Fruit fly (Drosophila melanogaster) whole organism, wandering third instar larva: ENCODE measurements around the gene Inx3.

Experiments
- Abd-B ChIP-seq: fragments of >200 bp; optimal IDR thresholded peaks from 2 replicates; lab custom pipeline; 2017; ENCODE audit warnings: missing biosample characterization, missing genetic modification characterization
- CG32264 ChIP-seq: fragments of 200-800 bp; sonication (Bioruptor generic); optimal IDR thresholded peaks from 2 replicates; lab custom pipeline; 2016; ENCODE audit warnings: missing biosample characterization, missing genetic modification characterization
- CG9705 ChIP-seq: fragments of 200-800 bp; sonication (Bioruptor generic); optimal IDR thresholded peaks from 2 replicates; lab custom pipeline; 2018; ENCODE audit warnings: missing biosample characterization, mild to moderate bottlenecking, missing genetic modification characterization
- Dfd ChIP-seq: fragments of >200 bp; optimal IDR thresholded peaks from 2 replicates; lab custom pipeline; 2017; ENCODE audit warnings: missing biosample characterization, missing genetic modification characterization
- Dif ChIP-seq: fragments of 200-275, 200-300 bp; sonication (Bioruptor generic); optimal IDR thresholded peaks from 2 replicates; lab custom pipeline; 2018; ENCODE audit warnings: missing biosample characterization, missing genetic modification characterization; ENCODE audit not compliant: partially characterized antibody
- GATAd ChIP-seq: sonication (Bioruptor generic); optimal IDR thresholded peaks from 2 replicates; lab custom pipeline; 2016; ENCODE audit warnings: missing biosample characterization, missing genetic modification characterization
- HLH106 ChIP-seq: fragments of 200-800 bp; optimal IDR thresholded peaks from 3 replicates; lab custom pipeline; 2019; ENCODE audit warnings: missing biosample characterization, mild to moderate bottlenecking, missing genetic modification characterization, moderate library complexity
- Hnf4 ChIP-seq: fragments of 200-800 bp; sonication (Bioruptor generic); optimal IDR thresholded peaks from 2 replicates; lab custom pipeline; 2016; ENCODE audit warnings: missing biosample characterization, mild to moderate bottlenecking, missing genetic modification characterization
- Hr83 ChIP-seq: fragments of 200-300 bp; sonication (Bioruptor generic); optimal IDR thresholded peaks from 2 replicates; lab custom pipeline; 2016; ENCODE audit warnings: missing biosample characterization, mild to moderate bottlenecking, missing genetic modification characterization, moderate library complexity; ENCODE audit not compliant: poor library complexity, severe bottlenecking
- Mio ChIP-seq: sonication (Bioruptor generic); optimal IDR thresholded peaks from 2 replicates; lab custom pipeline; 2016; ENCODE audit warnings: missing biosample characterization, missing genetic modification characterization
- Myc ChIP-seq: fragments of >200 bp; optimal IDR thresholded peaks from 2 replicates; lab custom pipeline; 2017
- N ChIP-seq: fragments of >200 bp; optimal IDR thresholded peaks from 2 replicates; lab custom pipeline; 2018; ENCODE audit warnings: missing biosample characterization, missing external identifiers, missing genetic modification characterization
- OdsH ChIP-seq: fragments of 200-800 bp; sonication (Bioruptor generic); optimal IDR thresholded peaks from 2 replicates; lab custom pipeline; 2016; ENCODE audit warnings: missing biosample characterization, mild to moderate bottlenecking, missing genetic modification characterization
- Rel ChIP-seq, 2 experiments: fragments of 200-800 bp; sonication (Bioruptor generic) in 1 of 2; optimal IDR thresholded peaks; 2 replicates in 1 of 2; 3 replicates in 1 of 2; lab custom pipeline; 2016 to 2019; ENCODE audit warnings: mild to moderate bottlenecking in 2 of 2, missing biosample characterization in 2 of 2, missing genetic modification characterization in 2 of 2, moderate library complexity in 1 of 2
- Sp1 ChIP-seq: fragments of 200-800 bp; sonication (Bioruptor generic); optimal IDR thresholded peaks from 3 replicates; lab custom pipeline; 2019; ENCODE audit warnings: missing biosample characterization, mild to moderate bottlenecking, missing genetic modification characterization, moderate library complexity
- Vsx2 ChIP-seq: fragments of 200-300, 225-300 bp; sonication (Bioruptor generic); optimal IDR thresholded peaks from 2 replicates; lab custom pipeline; 2018; ENCODE audit warnings: missing biosample characterization, missing genetic modification characterization; ENCODE audit not compliant: partially characterized antibody
- br ChIP-seq: fragments of 200-800 bp; sonication (Bioruptor generic); optimal IDR thresholded peaks from 2 replicates; lab custom pipeline; 2016; ENCODE audit warnings: missing biosample characterization, missing genetic modification characterization
- dl ChIP-seq, 2 experiments: fragments of 175-275, 200-275 bp in 1 of 2; fragments of 200-275 bp in 1 of 2; sonication (Bioruptor generic); optimal IDR thresholded peaks; lab custom pipeline; 2018; ENCODE audit warnings: mild to moderate bottlenecking in 2 of 2, missing biosample characterization in 2 of 2, missing genetic modification characterization in 2 of 2, moderate library complexity in 2 of 2; ENCODE audit not compliant: partially characterized antibody in 2 of 2, insufficient read depth in 1 of 2
- dmrt93B ChIP-seq: fragments of 200-800 bp; sonication (Bioruptor generic); optimal IDR thresholded peaks from 2 replicates; lab custom pipeline; 2018; ENCODE audit warnings: missing biosample characterization, mild to moderate bottlenecking, missing genetic modification characterization
- dsf ChIP-seq: sonication (Bioruptor generic); optimal IDR thresholded peaks from 2 replicates; lab custom pipeline; 2016; ENCODE audit warnings: missing biosample characterization, missing genetic modification characterization, borderline replicate concordance
- ey ChIP-seq: fragments of 200-800 bp; sonication (Bioruptor generic); optimal IDR thresholded peaks from 2 replicates; lab custom pipeline; 2016; ENCODE audit warnings: missing biosample characterization, missing genetic modification characterization
- foxo ChIP-seq, 2 experiments: fragments of 200-800 bp; sonication (Bioruptor generic); optimal IDR thresholded peaks; 2 replicates in 1 of 2; 3 replicates in 1 of 2; lab custom pipeline; 2016 to 2017; ENCODE audit warnings: missing biosample characterization in 2 of 2, missing genetic modification characterization in 2 of 2
- fru ChIP-seq: fragments of 200-800 bp; sonication (Bioruptor generic); optimal IDR thresholded peaks from 3 replicates; lab custom pipeline; 2016; ENCODE audit warnings: missing biosample characterization, mild to moderate bottlenecking, missing genetic modification characterization
- jim ChIP-seq: fragments of 175-275, 200-325 bp; sonication (Bioruptor generic); optimal IDR thresholded peaks from 2 replicates; lab custom pipeline; 2016; ENCODE audit warnings: missing biosample characterization, mild to moderate bottlenecking, missing genetic modification characterization
- lola ChIP-seq: fragments of >200 bp; optimal IDR thresholded peaks from 2 replicates; lab custom pipeline; 2017; ENCODE audit warnings: missing biosample characterization, missing genetic modification characterization
- psq ChIP-seq: fragments of 200-800 bp; sonication (Bioruptor generic); optimal IDR thresholded peaks from 3 replicates; lab custom pipeline; 2017; ENCODE audit warnings: missing biosample characterization, mild to moderate bottlenecking, missing genetic modification characterization, moderate library complexity
- rgr ChIP-seq: fragments of 200-800 bp; sonication (Bioruptor generic); optimal IDR thresholded peaks from 3 replicates; lab custom pipeline; 2016; ENCODE audit warnings: missing biosample characterization, mild to moderate bottlenecking, missing genetic modification characterization
- sv ChIP-seq: fragments of 200-800 bp; sonication (Bioruptor generic); optimal IDR thresholded peaks from 3 replicates; lab custom pipeline; 2016; ENCODE audit warnings: missing biosample characterization, missing genetic modification characterization
- tai ChIP-seq: sonication (Bioruptor generic); optimal IDR thresholded peaks from 2 replicates; lab custom pipeline; 2016; ENCODE audit warnings: missing biosample characterization, missing genetic modification characterization
- usp ChIP-seq: fragments of >200 bp; optimal IDR thresholded peaks from 2 replicates; lab custom pipeline; 2017; ENCODE audit warnings: missing biosample characterization, missing genetic modification characterization
- woc ChIP-seq: sonication (Bioruptor generic); optimal IDR thresholded peaks from 2 replicates; lab custom pipeline; 2016; ENCODE audit warnings: missing biosample characterization, mild to moderate bottlenecking, missing genetic modification characterization

Gene Inx3

DNA sequence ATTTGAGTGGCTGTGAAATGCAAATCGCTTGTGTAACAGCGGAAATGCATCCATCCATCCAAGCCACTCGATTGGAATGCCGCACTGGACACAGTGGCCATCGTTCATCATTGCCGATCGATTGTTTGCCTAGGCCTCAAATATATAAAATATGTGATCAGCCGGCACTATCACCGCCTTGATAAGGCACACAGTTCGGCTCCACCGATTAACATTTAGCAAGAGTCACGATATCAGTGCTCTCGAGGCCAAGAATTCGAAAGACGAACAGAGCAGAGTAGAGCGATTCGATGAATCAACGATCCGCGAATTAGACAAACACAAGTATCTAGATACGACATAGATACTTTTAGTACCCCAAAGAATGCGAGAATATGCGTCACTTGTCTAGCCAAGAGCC, 16.9 kb downstream of the Inx3 start:
- TF ChIP-seq psq, result no peak
- TF ChIP-seq fru, result no peak
- TF ChIP-seq Myc (lab: Kevin White, UChicago), result no peak
- TF ChIP-seq Hnf4, result no peak
- TF ChIP-seq jim (GFP tag; lab: Kevin White, UChicago), result no peak
- no peak for TF ChIP-seq Vsx2 (GFP tag; lab: Kevin White, UChicago)
- no peak for TF ChIP-seq OdsH (GFP tag; lab: Kevin White, UChicago)
- no peak for TF ChIP-seq woc (GFP tag; lab: Kevin White, UChicago)
- no peak for TF ChIP-seq dsf (GFP tag; lab: Kevin White, UChicago)
- TF ChIP-seq tai (GFP tag; lab: Kevin White, UChicago), result no peak

- TF ChIP-seq Mio (GFP tag; lab: Kevin White, UChicago) (no peak), N (GFP tag; lab: Kevin White, UChicago) (no peak), Hr83 (GFP tag; lab: Kevin White, UChicago) (no peak), GATAd (GFP tag; lab: Kevin White, UChicago) (no peak), rgr (GFP tag; lab: Kevin White, UChicago) (no peak), Sp1 (no peak), psq (no peak), sv (no peak), Dfd (GFP tag; lab: Kevin White, UChicago) (no peak), fru (no peak), Abd-B (GFP tag; lab: Kevin White, UChicago) (no peak)
Observed at dm6 chr3R:28841968-28842367, 17.3 kb downstream of the Inx3 start.

dm6 chr3R:28840620-28841019, 18.7 kb downstream of the Inx3 start:
- TF ChIP-seq ey (GFP tag; lab: Kevin White, UChicago), result no peak
- no peak for TF ChIP-seq Rel (GFP tag; optimal IDR thresholded peaks at IDR 0.05; lab: Kevin White, UChicago)
- TF ChIP-seq Rel (tag; optimal IDR thresholded peaks at IDR 0.05; lab: Kevin White, UChicago), result no peak
- no peak for TF ChIP-seq Dfd (GFP tag; lab: Kevin White, UChicago)
- no peak for TF ChIP-seq foxo (GFP tag; optimal IDR thresholded peaks at IDR 0.05; lab: Kevin White, UChicago)
- no peak for TF ChIP-seq Dif (GFP tag; lab: Kevin White, UChicago)
- no peak for TF ChIP-seq OdsH (GFP tag; lab: Kevin White, UChicago)
- TF ChIP-seq Abd-B (GFP tag; lab: Kevin White, UChicago), result no peak
- TF ChIP-seq dsf (GFP tag; lab: Kevin White, UChicago), result no peak
- TF ChIP-seq psq, result no peak

DNA sequence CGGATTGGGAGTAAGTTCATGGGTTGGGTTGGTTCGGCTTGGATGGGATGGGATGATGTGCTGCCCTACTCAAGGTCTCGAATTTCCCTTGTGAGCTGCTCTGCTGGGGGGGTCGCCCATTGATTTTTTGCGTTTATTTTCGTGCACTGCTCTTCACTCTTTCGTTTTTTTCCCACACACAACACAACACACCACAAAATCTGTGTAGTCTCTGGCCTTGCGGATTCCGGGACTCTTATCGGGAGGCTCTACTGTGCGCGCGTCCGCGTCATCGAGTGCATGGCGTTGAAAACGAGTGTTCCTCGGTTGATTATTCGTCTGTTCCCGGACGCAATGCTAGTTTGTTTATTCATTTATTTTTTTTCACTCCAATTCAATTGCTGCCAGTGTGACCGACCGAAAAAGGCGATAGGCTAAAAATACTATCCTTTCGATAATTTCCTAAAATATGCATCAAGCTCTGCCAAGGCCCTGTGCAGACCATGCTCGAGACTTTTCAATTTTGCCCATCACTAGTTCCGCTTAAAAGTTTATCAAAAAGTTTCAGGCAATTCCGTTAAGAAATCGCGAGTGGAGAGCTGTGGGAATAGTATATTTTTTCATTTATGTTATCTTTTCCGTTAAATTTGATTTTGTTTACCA, 27.6 kb downstream of the Inx3 start, which contains the start of gene WASp:
Gene WASp (minus strand): TSS at position 399 of the 642 bp plus-strand sequence.
- TF ChIP-seq ey (GFP tag; lab: Kevin White, UChicago) (peak; percentile 29), usp (GFP tag; lab: Kevin White, UChicago) (no peak), dl (GFP tag; optimal IDR thresholded peaks at IDR 0.05; lab: Kevin White, UChicago; ENCODE audit: insufficient read depth in 1 of 2, partially characterized antibody in 2 of 2) (no peak), foxo (GFP tag; optimal IDR thresholded peaks at IDR 0.05; lab: Kevin White, UChicago) (peak in 1 of 2 experiments; percentile 55), Hr83 (GFP tag; lab: Kevin White, UChicago) (peak; percentile 67), fru (peak; percentile 38), N (GFP tag; lab: Kevin White, UChicago) (no peak), dmrt93B (GFP tag; lab: Kevin White, UChicago) (peak; percentile 62), psq (peak; percentile 5), CG32264 (GFP tag; lab: Kevin White, UChicago) (peak; percentile 30), Rel (GFP tag; optimal IDR thresholded peaks at IDR 0.05; lab: Kevin White, UChicago) (no peak), Rel (tag; optimal IDR thresholded peaks at IDR 0.05; lab: Kevin White, UChicago) (peak; percentile 76), CG9705 (peak; percentile 35), lola (GFP tag; lab: Kevin White, UChicago) (no peak), Mio (GFP tag; lab: Kevin White, UChicago) (no peak), HLH106 (peak; percentile 66), OdsH (GFP tag; lab: Kevin White, UChicago) (peak; percentile 43), br (GFP tag; lab: Kevin White, UChicago) (no peak), sv (peak; percentile 17)
